Worm (Caenorhabditis elegans) whole organism, L1 larva: Measurements from ENCODE around the gene nspc-20.

Source experiments
- blmp-1 ChIP-seq: fragments of 150-350 bp; optimal IDR thresholded peaks from 2 replicates; lab custom pipeline; 2014; ENCODE audit warnings: missing biosample characterization, missing genetic modification characterization
- fos-1 ChIP-seq: fragments of 150-350 bp; optimal IDR thresholded peaks from 2 replicates; lab custom pipeline; 2014; ENCODE audit warnings: missing biosample characterization, missing genetic modification characterization
- lin-14 ChIP-seq: fragments of 200-800 bp; sonication (Bioruptor generic); optimal IDR thresholded peaks from 2 replicates; lab custom pipeline; 2018; ENCODE audit warnings: mild to moderate bottlenecking, missing genetic modification characterization, moderate library complexity, missing compliant biosample characterization
- mdl-1 ChIP-seq, 2 experiments: fragments of 150-350 bp; optimal IDR thresholded peaks; 2 replicates each; lab custom pipeline; 2014 to 2017; ENCODE audit warnings: missing biosample characterization in 2 of 2, missing genetic modification characterization in 2 of 2, inconsistent platforms in 1 of 2
- nhr-47 ChIP-seq: sonication (generic microtip); optimal IDR thresholded peaks from 2 replicates; lab custom pipeline; 2016; ENCODE audit warnings: mild to moderate bottlenecking, missing genetic modification characterization, moderate library complexity, missing compliant biosample characterization
- nhr-77 ChIP-seq: fragments of 150-350 bp; optimal IDR thresholded peaks from 2 replicates; lab custom pipeline; 2014; ENCODE audit warnings: missing biosample characterization, missing genetic modification characterization
- pqm-1 ChIP-seq: sonication (generic microtip); optimal IDR thresholded peaks from 3 replicates; lab custom pipeline; 2017; ENCODE audit warnings: missing biosample characterization, missing genetic modification characterization
- unc-62 ChIP-seq: fragments of 150-350 bp; optimal IDR thresholded peaks from 2 replicates; lab custom pipeline; 2014; ENCODE audit warnings: missing biosample characterization, missing genetic modification reagents, missing genetic modification characterization

- TF ChIP-seq pqm-1 (tag; lab: Kevin White, UChicago) (no peak), nhr-77 (tag; lab: Kevin White, UChicago) (no peak), lin-14 (GFP tag; lab: Kevin White, UChicago) (no peak), blmp-1 (tag; lab: Kevin White, UChicago) (no peak), fos-1 (tag; lab: Kevin White, UChicago) (no peak), mdl-1 (tag; optimal IDR thresholded peaks at IDR 0.05; lab: Kevin White, UChicago) (no peak), unc-62 (GFP tag; lab: Kevin White, UChicago) (no peak), nhr-47 (no peak)
These were observed 42.4 kb upstream of the nspc-20 start, which contains the start of gene lron-1 for ce11 chrX:14572419-14572818.
